Worm (Caenorhabditis elegans) whole organism, mixed stage, embryonic: ENCODE measurements around the gene slo-2.

Experiments used
- bed-3 ChIP-seq: fragments of 200-800 bp; sonication (Bioruptor generic); optimal IDR thresholded peaks from 3 replicates; lab custom pipeline; 2018; ENCODE audit warnings: mild to moderate bottlenecking, missing genetic modification characterization, moderate library complexity, missing compliant biosample characterization
- blmp-1 ChIP-seq: fragments of 150-350 bp; optimal IDR thresholded peaks from 2 replicates; lab custom pipeline; 2014; ENCODE audit warnings: missing biosample characterization, missing genetic modification characterization
- ceh-43 ChIP-seq: fragments of 200-800 bp; sonication (Bioruptor generic); optimal IDR thresholded peaks from 2 replicates; lab custom pipeline; 2018; ENCODE audit warnings: mild to moderate bottlenecking, missing genetic modification characterization, moderate library complexity, missing compliant biosample characterization
- nhr-12 ChIP-seq: fragments of 150-350 bp; optimal IDR thresholded peaks from 2 replicates; lab custom pipeline; 2014; ENCODE audit warnings: missing biosample characterization, missing genetic modification characterization
- nhr-28 ChIP-seq: fragments of 150-350 bp; optimal IDR thresholded peaks from 2 replicates; lab custom pipeline; 2014; ENCODE audit warnings: missing biosample characterization, missing genetic modification characterization
- unc-62 ChIP-seq: fragments of 150-350 bp; optimal IDR thresholded peaks from 2 replicates; lab custom pipeline; 2014; ENCODE audit warnings: missing biosample characterization, missing genetic modification reagents, missing genetic modification characterization

ce11 chrX:11383359-11383758 is 22.4 kb downstream of the slo-2 start:
- TF ChIP-seq unc-62 (GFP tag; lab: Kevin White, UChicago) (no peak), bed-3 (GFP tag; lab: Kevin White, UChicago) (no peak), nhr-28 (no peak), blmp-1 (tag; lab: Kevin White, UChicago) (no peak), ceh-43 (GFP tag; lab: Kevin White, UChicago) (no peak), nhr-12 (tag; lab: Kevin White, UChicago) (no peak)
